Worm (Caenorhabditis elegans) whole organism, late embryonic: ENCODE results near the gene srw-54.

Experiments used
- ama-1 ChIP-seq: fragments of 150-350 bp; optimal IDR thresholded peaks from 2 replicates; lab custom pipeline; 2014
- ceh-18 ChIP-seq: sonication (generic microtip); optimal IDR thresholded peaks from 2 replicates; lab custom pipeline; 2016; ENCODE audit warnings: missing genetic modification characterization, missing compliant biosample characterization
- ceh-9 ChIP-seq: sonication (generic microtip); optimal IDR thresholded peaks from 2 replicates; lab custom pipeline; 2016; ENCODE audit warnings: mild to moderate bottlenecking, missing genetic modification characterization, inconsistent platforms, missing compliant biosample characterization
- che-1 ChIP-seq: sonication (generic microtip); optimal IDR thresholded peaks from 2 replicates; lab custom pipeline; 2016; ENCODE audit warnings: mild to moderate bottlenecking, missing genetic modification characterization, missing compliant biosample characterization
- elt-4 ChIP-seq: sonication (generic microtip); optimal IDR thresholded peaks from 2 replicates; lab custom pipeline; 2016; ENCODE audit warnings: missing genetic modification characterization, missing compliant biosample characterization
- fax-1 ChIP-seq: sonication (generic microtip); optimal IDR thresholded peaks from 2 replicates; lab custom pipeline; 2016; ENCODE audit warnings: missing genotype, missing genetic modification characterization, missing compliant biosample characterization
- hlh-15 ChIP-seq: sonication (generic microtip); optimal IDR thresholded peaks from 2 replicates; lab custom pipeline; 2016; ENCODE audit warnings: missing genetic modification characterization, missing compliant biosample characterization
- lin-11 ChIP-seq: fragments of 200-800 bp; sonication (Bioruptor generic); optimal IDR thresholded peaks from 2 replicates; lab custom pipeline; 2018; ENCODE audit warnings: mild to moderate bottlenecking, missing genetic modification characterization, missing compliant biosample characterization
- nhr-11 ChIP-seq: fragments of 150-350 bp; optimal IDR thresholded peaks from 2 replicates; lab custom pipeline; 2014; ENCODE audit warnings: missing biosample characterization, missing genetic modification characterization
- pax-1 ChIP-seq: fragments of 150-350 bp; optimal IDR thresholded peaks from 2 replicates; lab custom pipeline; 2014; ENCODE audit warnings: missing biosample characterization, missing genetic modification characterization
- pqm-1 ChIP-seq: sonication (generic microtip); optimal IDR thresholded peaks from 2 replicates; lab custom pipeline; 2016; ENCODE audit warnings: missing genetic modification characterization, missing compliant biosample characterization
- tbx-2 ChIP-seq: sonication (generic microtip); optimal IDR thresholded peaks from 2 replicates; lab custom pipeline; 2016; ENCODE audit warnings: missing genetic modification characterization, missing compliant biosample characterization
- unc-55 ChIP-seq: sonication (generic microtip); optimal IDR thresholded peaks from 2 replicates; lab custom pipeline; 2017; ENCODE audit warnings: missing biosample characterization, missing genetic modification reagents, missing genetic modification characterization

ce11 chrV:16598437-16598836 lies 12.7 kb upstream of the srw-54 start:
- TF ChIP-seq fax-1 (tag; lab: Kevin White, UChicago) (no peak), elt-4 (tag; lab: Kevin White, UChicago) (no peak), pax-1 (tag; lab: Kevin White, UChicago) (no peak), nhr-11 (tag; lab: Kevin White, UChicago) (no peak), lin-11 (tag; lab: Kevin White, UChicago) (no peak), ceh-9 (no peak), hlh-15 (tag; lab: Kevin White, UChicago) (no peak), unc-55 (GFP tag; lab: Kevin White, UChicago) (no peak), ama-1 (lab: Kevin White, UChicago) (no peak), tbx-2 (tag; lab: Kevin White, UChicago) (no peak), pqm-1 (no peak), ceh-18 (no peak), che-1 (tag; lab: Kevin White, UChicago) (no peak)
